Fruit fly (Drosophila melanogaster): ENCODE data around the gene Skel.
A peak's percentile ranks its signal among the peaks of the same experiment; 100 is the strongest.

Skel gene

dm6 chr3R:10656578-10656977, 30.2 kb upstream of the Skel start:
- TF ChIP-seq CG4820 (GFP tag; optimal IDR thresholded peaks at IDR 0.05) (no peak), sd (tag; optimal IDR thresholded peaks at IDR 0.05) (peak; percentile 5), luna (GFP tag; optimal IDR thresholded peaks at IDR 0.05) (no peak), br (optimal IDR thresholded peaks at IDR 0.05) (no peak), kni (GFP tag; optimal IDR thresholded peaks at IDR 0.05) (peak; percentile 37), CG32772 (GFP tag; IDR thresholded peaks at IDR 0.05) (peak; percentile 58; the same call in 1 of the 2 replicates), Hr78 (GFP tag; optimal IDR thresholded peaks at IDR 0.05) (no peak), CG9727 (GFP tag; optimal IDR thresholded peaks at IDR 0.05) (no peak), chinmo (GFP tag; IDR thresholded peaks at IDR 0.05; ENCODE audit: partially characterized antibody) (0 out of 4 replicates have a peak, but pooled peaks have one; percentile 18), grn (GFP tag; optimal IDR thresholded peaks at IDR 0.05) (peak; percentile 77), usp (GFP tag; optimal IDR thresholded peaks at IDR 0.05) (no peak), nmo (GFP tag; optimal IDR thresholded peaks at IDR 0.05) (no peak), CG4707 (GFP tag; optimal IDR thresholded peaks at IDR 0.05) (no peak), abd-A (tag; optimal IDR thresholded peaks at IDR 0.05) (peak; percentile 12), sqz (GFP tag; optimal IDR thresholded peaks at IDR 0.05) (peak; percentile 89)

dm6 chr3R:10658783-10659182, 28.0 kb upstream of the Skel start:
- TF ChIP-seq CG17328 (GFP tag; IDR thresholded peaks at IDR 0.05) (0 out of 2 replicates have a peak, but pooled peaks have one; percentile 12), Nf-YA (GFP tag; IDR thresholded peaks at IDR 0.05) (no peak), phol (tag; optimal IDR thresholded peaks at IDR 0.05) (peak; percentile 5), CG10979 (tag; optimal IDR thresholded peaks at IDR 0.05) (peak; percentile 34), CG2712 (tag; optimal IDR thresholded peaks at IDR 0.05) (peak; percentile 27), prd (optimal IDR thresholded peaks at IDR 0.05) (no peak), prd (GFP tag; IDR thresholded peaks at IDR 0.05) (peak; percentile 45; the same call in 2 of the 3 replicates), sens (GFP tag) (peak; percentile 74), zf30C (GFP tag; optimal IDR thresholded peaks at IDR 0.05) (peak; percentile 1), CG34422 (GFP tag; IDR thresholded peaks at IDR 0.05) (no peak), CG17829 (tag; optimal IDR thresholded peaks at IDR 0.05) (peak; percentile 10), unc-4 (GFP tag; IDR thresholded peaks at IDR 0.05; ENCODE audit: partially characterized antibody) (no peak), twi (tag; optimal IDR thresholded peaks at IDR 0.05) (peak; percentile 75), zen (tag; optimal IDR thresholded peaks at IDR 0.05) (peak; percentile 48), Hr51 (GFP tag; optimal IDR thresholded peaks at IDR 0.05) (no peak), Xrp1 (GFP tag; IDR thresholded peaks at IDR 0.05) (0 out of 2 replicates have a peak, but pooled peaks have one; percentile 24)

- TF ChIP-seq CG4328 (GFP tag; optimal IDR thresholded peaks at IDR 0.05) (no peak), Awh (GFP tag; IDR thresholded peaks at IDR 0.05) (no peak), CG6683 (GFP tag; optimal IDR thresholded peaks at IDR 0.05) (no peak), kni (GFP tag; optimal IDR thresholded peaks at IDR 0.05) (peak; percentile 84), wdn (GFP tag; IDR thresholded peaks at IDR 0.05) (no peak), Rx (GFP tag; IDR thresholded peaks at IDR 0.05) (no peak), dmrt11E (tag; optimal IDR thresholded peaks at IDR 0.05) (no peak), lbe (GFP tag; optimal IDR thresholded peaks at IDR 0.05) (no peak), vvl (GFP tag; IDR thresholded peaks at IDR 0.05) (peak; percentile 25; the same call in 1 of the 2 replicates), ttk (GFP tag; IDR thresholded peaks at IDR 0.05) (no peak), abd-A (tag; optimal IDR thresholded peaks at IDR 0.05) (peak; percentile 78), CG17328 (GFP tag; IDR thresholded peaks at IDR 0.05) (no peak), HLHmδ (GFP tag; optimal IDR thresholded peaks at IDR 0.05) (no peak), Oli (tag; optimal IDR thresholded peaks at IDR 0.05) (no peak), trem (tag; optimal IDR thresholded peaks at IDR 0.05) (no peak), Ets65A (GFP tag) (no peak), sens-2 (GFP tag; IDR thresholded peaks at IDR 0.05) (no peak), stwl (tag; optimal IDR thresholded peaks at IDR 0.05) (no peak), Rfx (GFP tag; IDR thresholded peaks at IDR 0.05) (no peak), CG31365 (tag; optimal IDR thresholded peaks at IDR 0.05) (no peak), CG43689 (GFP tag; IDR thresholded peaks at IDR 0.05) (no peak), dysf (GFP tag; IDR thresholded peaks at IDR 0.05) (no peak)
Measured at dm6 chr3R:10659563-10659962, 27.2 kb upstream of the Skel start.

All from whole organism, embryonic.